Worm (Caenorhabditis elegans): ENCODE results near the gene mdmh-35.

mdmh-35 gene

DNA sequence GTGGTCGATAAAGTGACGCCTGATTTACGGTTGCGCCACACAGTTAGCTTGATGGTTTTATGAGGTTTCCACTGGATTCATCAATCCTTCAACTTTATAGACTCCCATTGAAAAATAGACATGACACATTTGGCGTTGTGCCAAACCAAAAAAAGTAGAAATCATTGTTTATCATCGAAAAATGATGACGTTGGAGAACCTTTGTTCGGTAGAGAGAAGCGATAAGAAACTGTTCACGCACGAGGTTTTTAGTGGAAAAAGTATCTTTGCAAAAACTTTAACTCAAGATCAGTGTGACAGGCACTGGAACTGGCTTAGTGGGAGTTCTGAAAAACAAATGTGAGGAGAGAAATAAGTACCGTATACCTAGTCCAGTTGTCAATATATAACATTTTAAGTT, 41.9 kb downstream of the mdmh-35 start (continued):
- TF ChIP-seq lin-29 (GFP tag; IDR thresholded peaks at IDR 0.05): no peak
- no peak for TF ChIP-seq egl-43 (GFP tag; IDR thresholded peaks at IDR 0.05)
- peak; percentile 37 for TF ChIP-seq hlh-11 (tag; optimal IDR thresholded peaks at IDR 0.05)
- TF ChIP-seq dmd-8 (GFP tag; IDR thresholded peaks at IDR 0.05): no peak
- TF ChIP-seq zag-1 (tag; optimal IDR thresholded peaks at IDR 0.05): no peak
- TF ChIP-seq snpc-1.2 (GFP tag; IDR thresholded peaks at IDR 0.05): no peak
- peak; percentile 7 for TF ChIP-seq dve-1 (tag; optimal IDR thresholded peaks at IDR 0.05; ENCODE audit: insufficient read depth)
- TF ChIP-seq mxl-2 (GFP tag; conservative IDR thresholded peaks at IDR 0.05): no peak
- TF ChIP-seq fkh-10 (GFP tag; optimal IDR thresholded peaks at IDR 0.05): no peak
- no peak for TF ChIP-seq php-3 (GFP tag; IDR thresholded peaks at IDR 0.05)
- no peak for TF ChIP-seq madf-9 (GFP tag; conservative IDR thresholded peaks at IDR 0.05)
- peak; percentile 67 for TF ChIP-seq nhr-77 (tag; optimal IDR thresholded peaks at IDR 0.05)
- TF ChIP-seq F44E2.7 (GFP tag; IDR thresholded peaks at IDR 0.05): no peak
- TF ChIP-seq mdl-1 (tag; optimal IDR thresholded peaks at IDR 0.05): no peak
- no peak for TF ChIP-seq spr-3 (GFP tag; optimal IDR thresholded peaks at IDR 0.05)
- no peak for TF ChIP-seq F10B5.3 (tag; optimal IDR thresholded peaks at IDR 0.05)
- TF ChIP-seq daf-19 (GFP tag; conservative IDR thresholded peaks at IDR 0.05): no peak
- no peak for TF ChIP-seq vab-7 (GFP tag; IDR thresholded peaks at IDR 0.05)
- TF ChIP-seq ceh-20 (GFP tag; IDR thresholded peaks at IDR 0.05): no peak
- TF ChIP-seq daf-12 (tag; optimal IDR thresholded peaks at IDR 0.05): no peak
- TF ChIP-seq nhr-41 (GFP tag; IDR thresholded peaks at IDR 0.05): no peak
- no peak for TF ChIP-seq ZK546.5 (tag; optimal IDR thresholded peaks at IDR 0.05)
- TF ChIP-seq dmd-6 (GFP tag; IDR thresholded peaks at IDR 0.05): peak; percentile 55

DNA sequence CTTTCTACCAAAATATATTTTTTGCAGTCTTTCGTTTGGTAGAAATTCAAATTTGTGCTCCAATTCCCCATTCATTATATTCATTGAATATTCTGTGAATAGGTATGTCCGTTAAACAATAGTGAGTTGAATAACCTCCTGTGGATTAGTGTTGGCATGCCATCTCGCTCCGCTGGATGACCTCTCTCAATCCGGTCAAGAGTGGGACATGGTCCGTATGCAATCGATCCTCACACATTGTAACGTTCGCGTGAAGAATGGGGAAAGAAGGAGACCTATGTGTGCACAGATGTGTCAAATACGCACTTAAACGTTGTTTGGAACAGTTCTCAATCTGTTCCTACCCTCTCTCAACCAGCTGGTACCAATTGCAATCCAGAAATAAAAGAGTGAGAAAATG, 42.3 kb downstream of the mdmh-35 start:
- TF ChIP-seq php-3 (GFP tag; IDR thresholded peaks at IDR 0.05) (no peak), dmd-8 (GFP tag; IDR thresholded peaks at IDR 0.05) (no peak), ceh-28 (tag; optimal IDR thresholded peaks at IDR 0.05) (no peak), nhr-28 (tag; optimal IDR thresholded peaks at IDR 0.05) (no peak), nhr-41 (GFP tag; IDR thresholded peaks at IDR 0.05) (no peak), F37D6.2 (tag; optimal IDR thresholded peaks at IDR 0.05) (no peak), nhr-111 (GFP tag; optimal IDR thresholded peaks at IDR 0.05) (no peak), vab-7 (GFP tag; IDR thresholded peaks at IDR 0.05) (no peak), dpl-1 (GFP tag; optimal IDR thresholded peaks at IDR 0.05) (no peak)

- no peak for TF ChIP-seq saeg-2 (GFP tag; IDR thresholded peaks at IDR 0.05)
- 0 out of 2 replicates have a peak, but pooled peaks have one; percentile 17 for TF ChIP-seq Y48G9A.11 (GFP tag; IDR thresholded peaks at IDR 0.05)
- no peak for TF ChIP-seq lin-29 (GFP tag; IDR thresholded peaks at IDR 0.05)
- TF ChIP-seq fkh-10 (GFP tag; optimal IDR thresholded peaks at IDR 0.05): no peak
- TF ChIP-seq rbr-2 (tag; optimal IDR thresholded peaks at IDR 0.05): no peak
- TF ChIP-seq zag-1 (tag; optimal IDR thresholded peaks at IDR 0.05): no peak
- TF ChIP-seq daf-12 (tag; optimal IDR thresholded peaks at IDR 0.05): no peak
- no peak for TF ChIP-seq hmg-1.1 (GFP tag; IDR thresholded peaks at IDR 0.05)
- TF ChIP-seq F10B5.3 (tag; optimal IDR thresholded peaks at IDR 0.05): peak; percentile 24
- no peak for TF ChIP-seq ceh-44 (GFP tag; IDR thresholded peaks at IDR 0.05)
- TF ChIP-seq spr-1 (tag; optimal IDR thresholded peaks at IDR 0.05): no peak
- TF ChIP-seq snpc-1.2 (GFP tag; IDR thresholded peaks at IDR 0.05): no peak
- TF ChIP-seq tra-1 (GFP tag; IDR thresholded peaks at IDR 0.05): 0 out of 2 replicates have a peak, but pooled peaks have one; percentile 25
- TF ChIP-seq nhr-237 (tag; optimal IDR thresholded peaks at IDR 0.05): no peak
- TF ChIP-seq mxl-2 (GFP tag; conservative IDR thresholded peaks at IDR 0.05): no peak
- no peak for TF ChIP-seq pqm-1 (tag; optimal IDR thresholded peaks at IDR 0.05)
- no peak for TF ChIP-seq mdl-1 (tag; optimal IDR thresholded peaks at IDR 0.05)
- no peak for TF ChIP-seq hlh-11 (tag; optimal IDR thresholded peaks at IDR 0.05)
- no peak for TF ChIP-seq duxl-1 (tag; optimal IDR thresholded peaks at IDR 0.05; ENCODE audit: poor library complexity)
Measured at ce11 chrII:7812332-7812731, 43.2 kb downstream of the mdmh-35 start.

Data from whole organism, L4 larva.